Fruit fly (Drosophila melanogaster) whole organism, embryonic: ENCODE data around the gene CG8861.

Experiments
- Abd-B ChIP-seq: fragments of 200-800 bp; sonication (Bioruptor generic); optimal IDR thresholded peaks from 2 replicates; lab custom pipeline; 2018; ENCODE audit warnings: missing biosample characterization, mild to moderate bottlenecking, missing genetic modification characterization, moderate library complexity
- BEAF-32 ChIP-seq: fragments of 200-800 bp; sonication (Bioruptor generic); optimal IDR thresholded peaks from 3 replicates; lab custom pipeline; 2017; ENCODE audit warnings: missing biosample characterization, missing genetic modification characterization, mild to moderate bottlenecking, moderate library complexity, missing genetic modification reagents
- CG10267 ChIP-seq: fragments of 200-800 bp; sonication (Bioruptor generic); optimal IDR thresholded peaks from 2 replicates; lab custom pipeline; 2018; ENCODE audit warnings: missing biosample characterization, mild to moderate bottlenecking, missing genetic modification characterization, moderate library complexity
- CG10431 ChIP-seq: fragments of 200-800 bp; sonication (Bioruptor generic); optimal IDR thresholded peaks from 3 replicates; lab custom pipeline; 2018; ENCODE audit warnings: missing biosample characterization, mild to moderate bottlenecking, missing genetic modification characterization
- CG11456 ChIP-seq: fragments of 200-800 bp; sonication (Bioruptor generic); IDR thresholded peaks from 3 replicates; pipeline ENCODE4 v1.3.6; 2022; ENCODE audit warnings: missing biosample characterization, missing genetic modification characterization
- CG12071 ChIP-seq: fragments of 200-800 bp; sonication (Bioruptor generic); optimal IDR thresholded peaks from 3 replicates; lab custom pipeline; 2018; ENCODE audit warnings: missing biosample characterization, mild to moderate bottlenecking, missing genetic modification characterization
- CG13287 ChIP-seq: fragments of 200-800 bp; sonication (Bioruptor generic); IDR thresholded peaks from 2 replicates; pipeline ENCODE4 v1.3.6; 2022; ENCODE audit warnings: missing biosample characterization, missing genetic modification characterization; ENCODE audit not compliant: partially characterized antibody
- CG13894 ChIP-seq: fragments of 200-800 bp; sonication (Bioruptor generic); optimal IDR thresholded peaks from 3 replicates; lab custom pipeline; 2018; ENCODE audit warnings: missing biosample characterization, mild to moderate bottlenecking, missing genetic modification characterization, moderate library complexity
- CG14965 ChIP-seq: fragments of 200-800 bp; sonication (Bioruptor generic); optimal IDR thresholded peaks from 2 replicates; lab custom pipeline; 2016; ENCODE audit warnings: missing biosample characterization, missing genetic modification characterization, borderline replicate concordance
- CG1603 ChIP-seq: fragments of 200-800 bp; sonication (Bioruptor generic); optimal IDR thresholded peaks from 2 replicates; lab custom pipeline; 2019; ENCODE audit warnings: missing biosample characterization, mild to moderate bottlenecking, missing genetic modification characterization, moderate library complexity
- CG33213 ChIP-seq: fragments of 200-800 bp; sonication (Bioruptor generic); optimal IDR thresholded peaks from 3 replicates; lab custom pipeline; 2016; ENCODE audit warnings: missing biosample characterization, missing genetic modification characterization
- CG34224 ChIP-seq: fragments of 200-800 bp; sonication (Bioruptor generic); IDR thresholded peaks from 3 replicates; pipeline ENCODE4 v1.3.6; 2022; ENCODE audit warnings: missing biosample characterization, missing genetic modification characterization; ENCODE audit not compliant: partially characterized antibody
- CG34376 ChIP-seq: fragments of 200-800 bp; sonication (Bioruptor generic); optimal IDR thresholded peaks from 2 replicates; lab custom pipeline; 2018; ENCODE audit warnings: missing biosample characterization, mild to moderate bottlenecking, missing genetic modification characterization
- CG4328 ChIP-seq: fragments of 200-800 bp; sonication (Bioruptor generic); optimal IDR thresholded peaks from 3 replicates; lab custom pipeline; 2017; ENCODE audit warnings: missing biosample characterization, missing genetic modification reagents, missing genetic modification characterization
- Doc3 ChIP-seq: fragments of 200-800 bp; sonication (Bioruptor generic); IDR thresholded peaks from 3 replicates; pipeline ENCODE4 v1.3.6; 2022; ENCODE audit warnings: missing biosample characterization, missing genetic modification characterization; ENCODE audit not compliant: partially characterized antibody
- Dref ChIP-seq: fragments of 200-800 bp; sonication (Bioruptor generic); IDR thresholded peaks from 2 replicates; pipeline ENCODE4 v1.3.6; 2022; ENCODE audit warnings: missing biosample characterization, missing genetic modification characterization
- ERR ChIP-seq: fragments of 200-800 bp; sonication (Bioruptor generic); optimal IDR thresholded peaks from 2 replicates; lab custom pipeline; 2016; ENCODE audit warnings: missing biosample characterization, missing genetic modification characterization
- Hr78 ChIP-seq, 2 experiments: fragments of 200-800 bp in 1 of 2; fragments of >200 bp in 1 of 2; sonication (Bioruptor generic) in 1 of 2; optimal IDR thresholded peaks; 2 replicates each; lab custom pipeline; 2017 to 2019; ENCODE audit warnings: missing biosample characterization in 2 of 2, missing genetic modification characterization in 2 of 2, mild to moderate bottlenecking in 1 of 2, moderate library complexity in 1 of 2
- Oaz ChIP-seq: fragments of 200-800 bp; sonication (Bioruptor generic); IDR thresholded peaks from 2 replicates; pipeline ENCODE4 v1.3.6; 2022; ENCODE audit warnings: missing biosample characterization, missing genetic modification characterization
- Opbp ChIP-seq: fragments of 200-800 bp; sonication (Bioruptor generic); IDR thresholded peaks from 3 replicates; pipeline ENCODE4 v1.3.6; 2022; ENCODE audit warnings: missing biosample characterization, missing genetic modification characterization; ENCODE audit not compliant: partially characterized antibody
- Spps ChIP-seq: fragments of 200-800 bp; sonication (Bioruptor generic); optimal IDR thresholded peaks from 2 replicates; lab custom pipeline; 2018; ENCODE audit warnings: missing biosample characterization, mild to moderate bottlenecking, missing genetic modification characterization
- ash1 ChIP-seq: fragments of 200-800 bp; sonication (Bioruptor generic); optimal IDR thresholded peaks from 2 replicates; lab custom pipeline; 2018; ENCODE audit warnings: missing biosample characterization, mild to moderate bottlenecking, missing genetic modification characterization
- chm ChIP-seq: fragments of 200-800 bp; sonication (Bioruptor generic); IDR thresholded peaks from 2 replicates; pipeline ENCODE4 v1.3.6; 2022; ENCODE audit warnings: missing biosample characterization, missing genetic modification characterization
- chn ChIP-seq: fragments of 200-800 bp; sonication (Bioruptor generic); optimal IDR thresholded peaks from 2 replicates; lab custom pipeline; 2016; ENCODE audit warnings: missing biosample characterization, missing genetic modification characterization
- h ChIP-seq: fragments of >200 bp; optimal IDR thresholded peaks from 2 replicates; lab custom pipeline; 2017
- inv ChIP-seq: fragments of 200-800 bp; sonication (Bioruptor generic); IDR thresholded peaks from 2 replicates; pipeline ENCODE4 v1.3.6; 2022; ENCODE audit warnings: missing biosample characterization, missing genetic modification characterization; ENCODE audit not compliant: partially characterized antibody
- jumu ChIP-seq: fragments of 200-800 bp; sonication (Bioruptor generic); optimal IDR thresholded peaks from 3 replicates; lab custom pipeline; 2016; ENCODE audit warnings: missing biosample characterization, missing genetic modification characterization
- mam ChIP-seq: fragments of 200-800 bp; sonication (Bioruptor generic); optimal IDR thresholded peaks from 3 replicates; lab custom pipeline; 2016; ENCODE audit warnings: missing biosample characterization, missing genetic modification characterization
- mirr ChIP-seq: fragments of 200-800 bp; sonication (Bioruptor generic); optimal IDR thresholded peaks from 3 replicates; lab custom pipeline; 2018; ENCODE audit warnings: missing biosample characterization, mild to moderate bottlenecking, missing genetic modification characterization
- phol ChIP-seq: fragments of 200-800 bp; sonication (Bioruptor generic); optimal IDR thresholded peaks from 3 replicates; lab custom pipeline; 2018; ENCODE audit warnings: missing biosample characterization, mild to moderate bottlenecking, missing genetic modification characterization, moderate library complexity
- psq ChIP-seq: fragments of 200-800 bp; sonication (Bioruptor generic); optimal IDR thresholded peaks from 2 replicates; lab custom pipeline; 2017; ENCODE audit warnings: missing biosample characterization, missing genetic modification characterization
- pzg ChIP-seq: fragments of 200-800 bp; sonication (Bioruptor generic); optimal IDR thresholded peaks from 3 replicates; lab custom pipeline; 2018; ENCODE audit warnings: missing biosample characterization, mild to moderate bottlenecking, missing genetic modification characterization, moderate library complexity
- sd ChIP-seq: fragments of 200-800 bp; sonication (Bioruptor generic); optimal IDR thresholded peaks from 3 replicates; lab custom pipeline; 2018; ENCODE audit warnings: missing biosample characterization, mild to moderate bottlenecking, missing genetic modification characterization, moderate library complexity
- sens ChIP-seq: fragments of 200-800 bp; sonication (Bioruptor generic); peaks from one replicate; lab custom pipeline; 2016; ENCODE audit warnings: missing biosample characterization, missing genetic modification characterization
- tna ChIP-seq: fragments of 200-800 bp; sonication (Bioruptor generic); IDR thresholded peaks from 2 replicates; pipeline ENCODE4 v1.3.6; 2022; ENCODE audit warnings: missing biosample characterization, missing genetic modification characterization; ENCODE audit not compliant: partially characterized antibody
- trem ChIP-seq: fragments of 200-800 bp; optimal IDR thresholded peaks from 3 replicates; lab custom pipeline; 2019; ENCODE audit warnings: missing biosample characterization, mild to moderate bottlenecking, missing genetic modification characterization, moderate library complexity
- trh ChIP-seq: fragments of 200-800 bp; sonication (Bioruptor generic); optimal IDR thresholded peaks from 2 replicates; lab custom pipeline; 2016; ENCODE audit warnings: missing biosample characterization, missing genetic modification characterization
- vnd ChIP-seq: fragments of 200-800 bp; sonication (Bioruptor generic); IDR thresholded peaks from 3 replicates; pipeline ENCODE4 v1.3.6; 2022; ENCODE audit warnings: missing biosample characterization, missing genetic modification characterization; ENCODE audit not compliant: partially characterized antibody
- vvl ChIP-seq: fragments of 200-800 bp; sonication (Bioruptor generic); IDR thresholded peaks from 2 replicates; pipeline ENCODE4 v1.3.6; 2022; ENCODE audit warnings: missing biosample characterization, missing genetic modification characterization

Gene CG8861

DNA sequence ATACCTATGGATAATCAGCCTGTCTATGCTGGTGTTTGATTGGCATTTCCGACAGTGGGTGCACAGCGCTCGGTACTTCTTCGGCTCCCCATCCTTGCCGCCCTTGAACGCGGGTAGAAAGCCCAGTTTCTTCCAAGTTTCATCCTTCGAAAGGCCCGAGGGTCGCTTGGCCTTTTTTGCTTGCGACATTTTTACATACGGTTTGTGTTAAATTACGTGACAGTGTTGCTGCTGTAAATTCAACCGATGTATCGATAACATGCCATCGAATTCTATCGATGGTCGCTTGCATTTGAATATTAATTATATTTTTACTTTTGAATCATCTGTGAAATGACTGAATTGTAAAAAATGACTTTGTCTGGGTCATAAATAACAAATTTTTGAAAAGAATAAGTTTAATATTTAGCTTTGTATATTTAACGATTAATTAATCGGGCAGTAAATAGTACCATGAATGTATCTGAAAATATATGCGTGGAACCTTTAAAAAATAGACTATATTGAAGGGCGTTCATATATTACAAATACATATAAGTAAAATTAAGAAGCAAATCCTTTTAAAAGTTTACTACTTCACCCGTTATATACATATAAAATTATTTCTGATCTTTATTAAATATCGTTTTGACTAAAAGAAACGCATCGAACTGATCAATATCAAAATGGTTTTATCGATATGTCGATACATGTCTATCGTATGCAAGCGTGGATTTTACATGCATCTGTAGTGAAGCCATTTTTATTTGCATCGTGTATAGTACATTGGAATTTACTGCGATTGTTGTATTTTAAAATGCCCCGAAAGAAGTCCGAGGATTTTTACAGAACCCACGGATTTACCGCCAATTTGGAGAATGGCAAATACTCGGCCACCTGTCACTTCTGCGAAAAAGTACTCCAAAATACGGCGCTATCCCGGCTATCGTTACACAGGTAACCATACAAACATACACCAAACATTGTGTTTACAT lies 69.8 kb downstream of the CG8861 start, which contains the start of the genes Ibf2 and Ibf1 (continued):
- TF ChIP-seq Doc3 (GFP tag; lab: Robert Waterston, UW) (peak; percentile 72), trem (tag; lab: Kevin White, UChicago) (peak; percentile 23), vnd (GFP tag; lab: Robert Waterston, UW) (peak; percentile 79), mam (GFP tag; lab: Kevin White, UChicago) (no peak), inv (GFP tag; lab: Robert Waterston, UW) (peak; percentile 76), BEAF-32 (GFP tag; lab: Kevin White, UChicago) (peak; percentile 81), phol (tag; lab: Kevin White, UChicago) (peak; percentile 89), Hr78 (GFP tag; optimal IDR thresholded peaks at IDR 0.05; lab: Kevin White, UChicago) (no peak), CG14965 (GFP tag; lab: Kevin White, UChicago) (no peak), psq (GFP tag; lab: Kevin White, UChicago) (no peak), CG12071 (GFP tag; lab: Kevin White, UChicago) (no peak), CG10267 (tag; lab: Kevin White, UChicago) (peak; percentile 5), CG1603 (tag; lab: Kevin White, UChicago) (peak; percentile 8), Dref (GFP tag; lab: Robert Waterston, UW) (peak; percentile 84), CG13894 (tag; lab: Kevin White, UChicago) (no peak), ash1 (GFP tag; lab: Kevin White, UChicago) (no peak), sens (peak; percentile 56), vvl (GFP tag; lab: Robert Waterston, UW) (peak; percentile 35; the same call in 1 of the 2 replicates), CG13287 (GFP tag; lab: Robert Waterston, UW) (peak; percentile 77), trh (GFP tag; lab: Kevin White, UChicago) (no peak), Opbp (GFP tag; lab: Robert Waterston, UW) (peak; percentile 80; the same call in 2 of the 3 replicates), CG34224 (GFP tag; lab: Robert Waterston, UW) (peak; percentile 82), Abd-B (GFP tag; lab: Kevin White, UChicago) (no peak), tna (peak; percentile 69)

- no peak for TF ChIP-seq h (lab: Kevin White, UChicago)
- no peak for TF ChIP-seq CG34376 (GFP tag; lab: Kevin White, UChicago)
- TF ChIP-seq chn (GFP tag; lab: Kevin White, UChicago): no peak
- no peak for TF ChIP-seq mirr (GFP tag; lab: Kevin White, UChicago)
- TF ChIP-seq Abd-B (GFP tag; lab: Kevin White, UChicago): no peak
- no peak for TF ChIP-seq CG33213 (GFP tag; lab: Kevin White, UChicago)
- no peak for TF ChIP-seq Oaz
- TF ChIP-seq CG4328 (GFP tag; lab: Kevin White, UChicago): no peak
- no peak for TF ChIP-seq ERR (GFP tag; lab: Kevin White, UChicago)
- TF ChIP-seq CG11456 (GFP tag; lab: Robert Waterston, UW): no peak
- TF ChIP-seq Spps (tag; lab: Kevin White, UChicago): no peak
- TF ChIP-seq pzg (GFP tag; lab: Kevin White, UChicago): no peak
- TF ChIP-seq CG10431: no peak
- no peak for TF ChIP-seq sens
- TF ChIP-seq jumu (GFP tag; lab: Kevin White, UChicago): no peak
- no peak for TF ChIP-seq chm
- no peak for TF ChIP-seq sd (tag; lab: Kevin White, UChicago)
These were observed 70.7 kb downstream of the CG8861 start, which contains the start of gene CG16736 for dm6 chr3R:9257616-9258015. Gene CG16736 (minus strand): TSS chr3R:9257716.
